Worm (Caenorhabditis elegans) whole organism, L1 larva: ENCODE results near the gene F32D8.4.
A peak's percentile ranks its signal among the peaks of the same experiment; 100 is the strongest.

ENCODE experiments used
- F16B12.6 ChIP-seq: fragments of 150-350 bp; optimal IDR thresholded peaks from 2 replicates; lab custom pipeline; 2014; ENCODE audit warnings: missing biosample characterization, missing genetic modification characterization
- Y116A8C.19 ChIP-seq: sonication (generic microtip); optimal IDR thresholded peaks from 2 replicates; lab custom pipeline; 2016; ENCODE audit warnings: missing compliant biosample characterization, missing genetic modification characterization, borderline replicate concordance
- aha-1 ChIP-seq: fragments of 150-350 bp; optimal IDR thresholded peaks from 2 replicates; lab custom pipeline; 2014; ENCODE audit warnings: missing biosample characterization, missing genetic modification characterization
- alr-1 ChIP-seq: fragments of 200-800 bp; sonication (Bioruptor generic); optimal IDR thresholded peaks from 2 replicates; lab custom pipeline; 2018; ENCODE audit warnings: borderline replicate concordance, mild to moderate bottlenecking, missing genetic modification characterization, missing compliant biosample characterization
- aly-2 ChIP-seq: fragments of 150-350 bp; optimal IDR thresholded peaks from 2 replicates; lab custom pipeline; 2014; ENCODE audit warnings: missing biosample characterization, missing genetic modification characterization
- ama-1 ChIP-seq: fragments of 150-350 bp; optimal IDR thresholded peaks from 2 replicates; lab custom pipeline; 2014
- ceh-8 ChIP-seq: fragments of 200-800 bp; sonication (Bioruptor generic); optimal IDR thresholded peaks from 2 replicates; lab custom pipeline; 2018; ENCODE audit warnings: mild to moderate bottlenecking, missing genetic modification characterization, moderate library complexity, missing compliant biosample characterization
- ceh-88 ChIP-seq: fragments of 200-800 bp; sonication (Bioruptor generic); IDR thresholded peaks from 2 replicates; pipeline ENCODE4 v1.3.6; 2022; ENCODE audit warnings: missing genetic modification characterization, missing compliant biosample characterization
- ceh-90 ChIP-seq: sonication (generic microtip); optimal IDR thresholded peaks from 2 replicates; lab custom pipeline; 2016; ENCODE audit warnings: missing genetic modification characterization, missing compliant biosample characterization
- ces-1 ChIP-seq: fragments of 150-350 bp; optimal IDR thresholded peaks from 2 replicates; lab custom pipeline; 2014; ENCODE audit warnings: missing biosample characterization, missing genetic modification reagents, missing genetic modification characterization
- dpl-1 ChIP-seq, 3 experiments: fragments of 150-350 bp in 2 of 3; sonication (generic microtip) in 1 of 3; optimal IDR thresholded peaks; 2 replicates each; lab custom pipeline; 2014 to 2017; ENCODE audit warnings: missing biosample characterization in 3 of 3, missing genetic modification characterization in 3 of 3, missing genetic modification reagents in 3 of 3
- dsc-1 ChIP-seq: sonication (generic microtip); optimal IDR thresholded peaks from 2 replicates; lab custom pipeline; 2016; ENCODE audit warnings: mild to moderate bottlenecking, missing genetic modification characterization, missing compliant biosample characterization
- efl-3 ChIP-seq: fragments of 200-800 bp; sonication (Bioruptor generic); optimal IDR thresholded peaks from 2 replicates; lab custom pipeline; 2018; ENCODE audit warnings: mild to moderate bottlenecking, missing genetic modification characterization, missing compliant biosample characterization
- egl-13 ChIP-seq: sonication (generic microtip); optimal IDR thresholded peaks from 2 replicates; lab custom pipeline; 2016; ENCODE audit warnings: missing genotype, missing genetic modification reagents, missing genetic modification characterization, missing compliant biosample characterization
- egl-27 ChIP-seq, 2 experiments: fragments of 150-350 bp in 1 of 2; sonication (generic microtip); optimal IDR thresholded peaks; 3 replicates each; lab custom pipeline; 2017 to 2018; ENCODE audit warnings: missing biosample characterization in 2 of 2, missing genetic modification characterization in 2 of 2, missing genetic modification reagents in 2 of 2
- elt-2 ChIP-seq: sonication (generic microtip); optimal IDR thresholded peaks from 2 replicates; lab custom pipeline; 2016; ENCODE audit warnings: missing genetic modification characterization, mild to moderate bottlenecking, inconsistent platforms, missing compliant biosample characterization, missing genetic modification reagents
- fkh-10 ChIP-seq: sonication (generic microtip); optimal IDR thresholded peaks from 2 replicates; lab custom pipeline; 2017; ENCODE audit warnings: missing biosample characterization, missing genetic modification reagents, missing genetic modification characterization
- fkh-4 ChIP-seq: sonication (generic microtip); optimal IDR thresholded peaks from 2 replicates; lab custom pipeline; 2016; ENCODE audit warnings: missing compliant biosample characterization, missing genetic modification characterization, borderline replicate concordance
- fkh-8 ChIP-seq: sonication (generic microtip); optimal IDR thresholded peaks from 2 replicates; lab custom pipeline; 2016; ENCODE audit warnings: mild to moderate bottlenecking, missing genetic modification characterization, missing compliant biosample characterization
- grh-1 ChIP-seq: fragments of 200-800 bp; sonication (Bioruptor generic); IDR thresholded peaks from 2 replicates; pipeline ENCODE4 v1.3.6; 2022; ENCODE audit warnings: missing genetic modification reagents, missing genetic modification characterization, missing compliant biosample characterization
- hlh-17 ChIP-seq: fragments of 200-800 bp; sonication (Bioruptor generic); optimal IDR thresholded peaks from 2 replicates; lab custom pipeline; 2018; ENCODE audit warnings: missing genetic modification characterization, mild to moderate bottlenecking, missing compliant biosample characterization, moderate library complexity, borderline replicate concordance
- hlh-4 ChIP-seq: sonication (generic microtip); optimal IDR thresholded peaks from 2 replicates; lab custom pipeline; 2016; ENCODE audit warnings: mild to moderate bottlenecking, missing genetic modification characterization, missing compliant biosample characterization
- hpl-2 ChIP-seq: fragments of 150-350 bp; optimal IDR thresholded peaks from 2 replicates; lab custom pipeline; 2014; ENCODE audit warnings: missing biosample characterization, missing genetic modification reagents, missing genetic modification characterization
- jun-1 ChIP-seq: fragments of 150-350 bp; optimal IDR thresholded peaks from 2 replicates; lab custom pipeline; 2014; ENCODE audit warnings: missing biosample characterization, missing genetic modification reagents, missing genetic modification characterization
- lin-13 ChIP-seq: fragments of 150-350 bp; optimal IDR thresholded peaks from 2 replicates; lab custom pipeline; 2014; ENCODE audit warnings: missing biosample characterization, missing genetic modification reagents, missing genetic modification characterization
- lin-14 ChIP-seq: fragments of 200-800 bp; sonication (Bioruptor generic); optimal IDR thresholded peaks from 2 replicates; lab custom pipeline; 2018; ENCODE audit warnings: mild to moderate bottlenecking, missing genetic modification characterization, moderate library complexity, missing compliant biosample characterization
- lin-15B ChIP-seq: fragments of 150-350 bp; sonication (generic microtip); optimal IDR thresholded peaks from 3 replicates; lab custom pipeline; 2014; ENCODE audit warnings: missing biosample characterization, missing genetic modification characterization
- lin-35 ChIP-seq, 2 experiments: fragments of 150-350 bp; optimal IDR thresholded peaks; 2 replicates each; lab custom pipeline; 2014; ENCODE audit warnings: missing biosample characterization in 2 of 2, missing genetic modification characterization in 2 of 2, missing genetic modification reagents in 2 of 2
- lsy-2 ChIP-seq, 2 experiments: fragments of 150-350 bp; optimal IDR thresholded peaks; 2 replicates each; lab custom pipeline; 2014; ENCODE audit warnings: missing biosample characterization in 2 of 2, missing genetic modification characterization in 2 of 2
- mab-9 ChIP-seq: fragments of 200-800 bp; sonication (Bioruptor generic); IDR thresholded peaks from 2 replicates; pipeline ENCODE4 v1.3.6; 2022; ENCODE audit warnings: missing genetic modification reagents, missing genetic modification characterization, missing compliant biosample characterization
- mdl-1 ChIP-seq, 2 experiments: fragments of 150-350 bp; optimal IDR thresholded peaks; 2 replicates each; lab custom pipeline; 2014 to 2017; ENCODE audit warnings: missing biosample characterization in 2 of 2, missing genetic modification characterization in 2 of 2, inconsistent platforms in 1 of 2
- mef-2 ChIP-seq: fragments of 150-350 bp; optimal IDR thresholded peaks from 2 replicates; lab custom pipeline; 2014; ENCODE audit warnings: missing biosample characterization, missing genetic modification characterization
- mep-1 ChIP-seq: fragments of 150-350 bp; optimal IDR thresholded peaks from 2 replicates; lab custom pipeline; 2014; ENCODE audit warnings: missing biosample characterization, missing genetic modification characterization
- nhr-20 ChIP-seq: sonication (generic microtip); optimal IDR thresholded peaks from 2 replicates; lab custom pipeline; 2016; ENCODE audit warnings: mild to moderate bottlenecking, missing genetic modification characterization, missing compliant biosample characterization
- nhr-28 ChIP-seq: fragments of 150-350 bp; optimal IDR thresholded peaks from 2 replicates; lab custom pipeline; 2014; ENCODE audit warnings: missing biosample characterization, missing genetic modification characterization
- nhr-47 ChIP-seq: sonication (generic microtip); optimal IDR thresholded peaks from 2 replicates; lab custom pipeline; 2016; ENCODE audit warnings: mild to moderate bottlenecking, missing genetic modification characterization, moderate library complexity, missing compliant biosample characterization
- nhr-76 ChIP-seq: sonication (generic microtip); optimal IDR thresholded peaks from 2 replicates; lab custom pipeline; 2017; ENCODE audit warnings: missing biosample characterization, missing genetic modification characterization
- nhr-77 ChIP-seq: fragments of 150-350 bp; optimal IDR thresholded peaks from 2 replicates; lab custom pipeline; 2014; ENCODE audit warnings: missing biosample characterization, missing genetic modification characterization
- nhr-84 ChIP-seq: sonication (generic microtip); optimal IDR thresholded peaks from 2 replicates; lab custom pipeline; 2017; ENCODE audit warnings: missing biosample characterization, missing genetic modification characterization
- nhr-90 ChIP-seq: sonication (generic microtip); optimal IDR thresholded peaks from 2 replicates; lab custom pipeline; 2016; ENCODE audit warnings: mild to moderate bottlenecking, missing genetic modification characterization, missing compliant biosample characterization; ENCODE audit not compliant: poor library complexity
- pag-3 ChIP-seq: sonication (generic microtip); optimal IDR thresholded peaks from 2 replicates; lab custom pipeline; 2017; ENCODE audit warnings: missing genetic modification characterization, mild to moderate bottlenecking, missing compliant biosample characterization, antibody characterized with exemption, borderline replicate concordance; ENCODE audit not compliant: insufficient read depth
- pqm-1 ChIP-seq: sonication (generic microtip); optimal IDR thresholded peaks from 3 replicates; lab custom pipeline; 2017; ENCODE audit warnings: missing biosample characterization, missing genetic modification characterization
- rnt-1 ChIP-seq: sonication (generic microtip); optimal IDR thresholded peaks from 2 replicates; lab custom pipeline; 2016; ENCODE audit warnings: mild to moderate bottlenecking, missing genetic modification characterization, moderate library complexity, missing compliant biosample characterization
- snpc-4 ChIP-seq: fragments of 150-350 bp; optimal IDR thresholded peaks from 2 replicates; lab custom pipeline; 2014; ENCODE audit warnings: missing biosample characterization, missing genetic modification characterization
- snu-23 ChIP-seq: sonication (generic microtip); optimal IDR thresholded peaks from 2 replicates; lab custom pipeline; 2016; ENCODE audit warnings: missing genetic modification characterization, missing compliant biosample characterization
- sptf-1 ChIP-seq: fragments of 150-350 bp; optimal IDR thresholded peaks from 2 replicates; lab custom pipeline; 2014; ENCODE audit warnings: missing biosample characterization, missing genetic modification characterization
- sup-37 ChIP-seq: fragments of 200-800 bp; sonication (Bioruptor generic); optimal IDR thresholded peaks from 2 replicates; lab custom pipeline; 2018; ENCODE audit warnings: mild to moderate bottlenecking, missing genetic modification characterization, missing compliant biosample characterization
- swsn-7 ChIP-seq: sonication (generic microtip); optimal IDR thresholded peaks from 2 replicates; lab custom pipeline; 2016; ENCODE audit warnings: missing genetic modification characterization, missing compliant biosample characterization
- tbx-2 ChIP-seq: sonication (generic microtip); optimal IDR thresholded peaks from 2 replicates; lab custom pipeline; 2016; ENCODE audit warnings: missing genetic modification characterization, missing compliant biosample characterization
- tlp-1 ChIP-seq: fragments of 150-350 bp; optimal IDR thresholded peaks from 2 replicates; lab custom pipeline; 2014; ENCODE audit warnings: missing biosample characterization, missing genetic modification characterization
- unc-86 ChIP-seq: sonication (generic microtip); optimal IDR thresholded peaks from 2 replicates; lab custom pipeline; 2016; ENCODE audit warnings: missing genetic modification characterization, missing compliant biosample characterization
- xbp-1 ChIP-seq: sonication (generic microtip); optimal IDR thresholded peaks from 2 replicates; lab custom pipeline; 2016; ENCODE audit warnings: missing genetic modification characterization, missing compliant biosample characterization

The F32D8.4 gene

DNA sequence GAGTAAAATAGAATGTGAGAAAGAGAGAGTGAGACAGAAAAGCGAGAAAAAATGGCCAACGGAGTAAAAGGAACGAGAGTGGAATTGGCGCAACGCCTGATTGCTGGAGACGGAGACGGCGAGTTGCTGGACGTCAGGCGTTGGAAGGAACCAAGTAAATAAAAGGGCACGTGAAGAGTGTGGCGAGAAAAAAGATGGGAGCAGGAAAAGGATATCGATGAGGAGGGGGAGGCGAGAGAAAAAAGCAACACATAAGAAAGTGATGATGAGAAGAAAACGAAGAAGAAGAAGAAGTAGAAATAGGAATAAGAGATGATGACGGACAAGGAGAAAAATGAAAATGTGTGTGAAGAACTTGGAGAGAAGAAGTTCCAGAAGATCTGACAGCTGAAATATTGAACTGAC lies 21.9 kb downstream of the F32D8.4 start (continued):
- no peak for TF ChIP-seq pqm-1 (tag; lab: Kevin White, UChicago)
- TF ChIP-seq dsc-1 (tag; lab: Kevin White, UChicago): peak; percentile 81
- TF ChIP-seq rnt-1 (tag; lab: Kevin White, UChicago): peak; percentile 81
- no peak for TF ChIP-seq hpl-2 (GFP tag; lab: Kevin White, UChicago)
- peak; percentile 10 for TF ChIP-seq mef-2 (tag; lab: Kevin White, UChicago)
- no peak for TF ChIP-seq grh-1 (GFP tag; lab: Robert Waterston, UW)
- TF ChIP-seq egl-27 (tag; optimal IDR thresholded peaks at IDR 0.05; lab: Kevin White, UChicago): peak; percentile 71 to 82
- TF ChIP-seq nhr-76: no peak
- no peak for TF ChIP-seq Y116A8C.19 (tag; lab: Kevin White, UChicago)
- TF ChIP-seq lsy-2 (tag; optimal IDR thresholded peaks at IDR 0.05; lab: Kevin White, UChicago): peak; percentile 73 to 84
- TF ChIP-seq fkh-8 (tag; lab: Kevin White, UChicago): peak; percentile 89
- TF ChIP-seq lin-14: peak; percentile 99
- peak; percentile 79 to 95 for TF ChIP-seq mdl-1 (tag; optimal IDR thresholded peaks at IDR 0.05; lab: Kevin White, UChicago)
- peak; percentile 97 for TF ChIP-seq fkh-10
- peak; percentile 88 for TF ChIP-seq nhr-77 (tag; lab: Kevin White, UChicago)
- no peak for TF ChIP-seq ceh-8
- peak; percentile 95 for TF ChIP-seq nhr-20 (tag; lab: Kevin White, UChicago)
- peak; percentile 63 for TF ChIP-seq snpc-4 (tag; lab: Kevin White, UChicago)
- 0 out of 2 replicates have a peak, but pooled peaks have one; percentile 7 for TF ChIP-seq ceh-88 (GFP tag; lab: Robert Waterston, UW)
- peak; percentile 15 to 46 (median 46) for TF ChIP-seq dpl-1 (GFP tag; optimal IDR thresholded peaks at IDR 0.05; lab: Kevin White, UChicago)
- TF ChIP-seq sup-37 (GFP tag; lab: Kevin White, UChicago): peak; percentile 55
- TF ChIP-seq ces-1 (GFP tag; lab: Kevin White, UChicago): no peak
- no peak for TF ChIP-seq fkh-4
- TF ChIP-seq mab-9: peak; percentile 51; the same call in 1 of the 2 replicates
- TF ChIP-seq tbx-2: peak; percentile 90
- peak; percentile 89 for TF ChIP-seq egl-13 (tag; lab: Kevin White, UChicago)
- TF ChIP-seq hlh-4: no peak
- peak; percentile 84 for TF ChIP-seq swsn-7 (tag; lab: Kevin White, UChicago)
- TF ChIP-seq pag-3 (tag; lab: Kevin White, UChicago): peak; percentile 72
- TF ChIP-seq mep-1 (tag; lab: Kevin White, UChicago): peak; percentile 92
- TF ChIP-seq ceh-90 (tag; lab: Kevin White, UChicago): no peak
- TF ChIP-seq aly-2 (tag; lab: Kevin White, UChicago): no peak
- no peak for TF ChIP-seq sptf-1
- TF ChIP-seq nhr-28: no peak
- no peak for TF ChIP-seq hlh-17
- peak; percentile 70 for TF ChIP-seq xbp-1 (tag; lab: Kevin White, UChicago)
- TF ChIP-seq ama-1 (lab: Kevin White, UChicago): no peak
- no peak for TF ChIP-seq aha-1 (tag; lab: Kevin White, UChicago)
- peak; percentile 60 to 72 for TF ChIP-seq lin-35 (GFP tag; optimal IDR thresholded peaks at IDR 0.05; lab: Kevin White, UChicago)
- TF ChIP-seq alr-1 (tag; lab: Kevin White, UChicago): no peak
- no peak for TF ChIP-seq nhr-84 (tag; lab: Kevin White, UChicago)
- TF ChIP-seq F16B12.6: no peak
- no peak for TF ChIP-seq lin-15B (tag; lab: Kevin White, UChicago)
- TF ChIP-seq nhr-47 (tag; lab: Kevin White, UChicago): peak; percentile 88
- TF ChIP-seq snu-23 (GFP tag; lab: Kevin White, UChicago): peak; percentile 93
- TF ChIP-seq unc-86: peak; percentile 87
- TF ChIP-seq nhr-90 (tag; lab: Kevin White, UChicago): peak; percentile 54
- no peak for TF ChIP-seq efl-3 (GFP tag; lab: Kevin White, UChicago)
- peak; percentile 73 for TF ChIP-seq lin-13
- peak; percentile 80 for TF ChIP-seq jun-1 (tag; lab: Kevin White, UChicago)
- TF ChIP-seq elt-2 (tag; lab: Kevin White, UChicago): no peak
- no peak for TF ChIP-seq tlp-1
